Worm (Caenorhabditis elegans) whole organism, late embryonic: ENCODE measurements around the gene tmem-131.

ENCODE experiments used
- C08G9.2 ChIP-seq: sonication (generic microtip); optimal IDR thresholded peaks from 2 replicates; lab custom pipeline; 2016; ENCODE audit warnings: mild to moderate bottlenecking, missing genetic modification characterization, moderate library complexity, missing compliant biosample characterization
- C38D4.7 ChIP-seq: fragments of 200-800 bp; sonication (Bioruptor generic); optimal IDR thresholded peaks from 2 replicates; lab custom pipeline; 2018; ENCODE audit warnings: mild to moderate bottlenecking, missing genetic modification characterization, moderate library complexity, missing compliant biosample characterization
- F13H6.1 ChIP-seq: sonication (generic microtip); optimal IDR thresholded peaks from 2 replicates; lab custom pipeline; 2016; ENCODE audit warnings: missing genetic modification characterization, missing compliant biosample characterization
- K02D7.2 ChIP-seq: sonication (generic microtip); optimal IDR thresholded peaks from 2 replicates; lab custom pipeline; 2017; ENCODE audit warnings: mild to moderate bottlenecking, missing genetic modification characterization, missing compliant biosample characterization
- K09A11.1 ChIP-seq: sonication (generic microtip); optimal IDR thresholded peaks from 2 replicates; lab custom pipeline; 2017; ENCODE audit warnings: antibody characterized with exemption, mild to moderate bottlenecking, missing genetic modification characterization, missing compliant biosample characterization; ENCODE audit not compliant: insufficient read depth
- T23F11.4 ChIP-seq: fragments of 200-800 bp; sonication (Bioruptor generic); optimal IDR thresholded peaks from 2 replicates; lab custom pipeline; 2018; ENCODE audit warnings: mild to moderate bottlenecking, missing genetic modification characterization, missing compliant biosample characterization
- Y22D7AL.16 ChIP-seq: sonication (generic microtip); optimal IDR thresholded peaks from 2 replicates; lab custom pipeline; 2016; ENCODE audit warnings: missing genetic modification characterization, missing compliant biosample characterization
- ahr-1 ChIP-seq: sonication (generic microtip); optimal IDR thresholded peaks from 2 replicates; lab custom pipeline; 2016; ENCODE audit warnings: missing genetic modification characterization, missing compliant biosample characterization
- ama-1 ChIP-seq: fragments of 150-350 bp; optimal IDR thresholded peaks from 2 replicates; lab custom pipeline; 2014
- ceh-18 ChIP-seq: sonication (generic microtip); optimal IDR thresholded peaks from 2 replicates; lab custom pipeline; 2016; ENCODE audit warnings: missing genetic modification characterization, missing compliant biosample characterization
- ceh-30 ChIP-seq: fragments of 150-350 bp; optimal IDR thresholded peaks from 2 replicates; lab custom pipeline; 2014; ENCODE audit warnings: missing biosample characterization, missing genetic modification characterization
- ceh-31 ChIP-seq: sonication (generic microtip); optimal IDR thresholded peaks from 2 replicates; lab custom pipeline; 2016; ENCODE audit warnings: missing genetic modification characterization, missing compliant biosample characterization
- ceh-34 ChIP-seq: sonication (generic microtip); optimal IDR thresholded peaks from 2 replicates; lab custom pipeline; 2016; ENCODE audit warnings: mild to moderate bottlenecking, missing genetic modification characterization, missing compliant biosample characterization
- ceh-45 ChIP-seq: fragments of 200-800 bp; sonication (Bioruptor generic); IDR thresholded peaks from 2 replicates; pipeline ENCODE4 v1.3.6; 2022; ENCODE audit warnings: missing genetic modification reagents, missing genetic modification characterization, missing compliant biosample characterization
- ceh-48 ChIP-seq: sonication (generic microtip); optimal IDR thresholded peaks from 2 replicates; lab custom pipeline; 2016; ENCODE audit warnings: missing genetic modification characterization, inconsistent platforms, missing compliant biosample characterization
- ceh-6 ChIP-seq: fragments of 200-800 bp; sonication (Bioruptor generic); optimal IDR thresholded peaks from 2 replicates; lab custom pipeline; 2018; ENCODE audit warnings: mild to moderate bottlenecking, missing genetic modification characterization, missing compliant biosample characterization
- ceh-9 ChIP-seq: sonication (generic microtip); optimal IDR thresholded peaks from 2 replicates; lab custom pipeline; 2016; ENCODE audit warnings: mild to moderate bottlenecking, missing genetic modification characterization, inconsistent platforms, missing compliant biosample characterization
- che-1 ChIP-seq: sonication (generic microtip); optimal IDR thresholded peaks from 2 replicates; lab custom pipeline; 2016; ENCODE audit warnings: mild to moderate bottlenecking, missing genetic modification characterization, missing compliant biosample characterization
- ets-4 ChIP-seq: sonication (generic microtip); optimal IDR thresholded peaks from 2 replicates; lab custom pipeline; 2016; ENCODE audit warnings: missing genetic modification characterization, missing compliant biosample characterization
- eyg-1 ChIP-seq: sonication (generic microtip); optimal IDR thresholded peaks from 2 replicates; lab custom pipeline; 2016; ENCODE audit warnings: missing genotype, missing genetic modification characterization, missing compliant biosample characterization
- fax-1 ChIP-seq: sonication (generic microtip); optimal IDR thresholded peaks from 2 replicates; lab custom pipeline; 2016; ENCODE audit warnings: missing genotype, missing genetic modification characterization, missing compliant biosample characterization
- fkh-10 ChIP-seq: fragments of 150-350 bp; optimal IDR thresholded peaks from 2 replicates; lab custom pipeline; 2014; ENCODE audit warnings: missing biosample characterization, missing genetic modification reagents, missing genetic modification characterization
- gmeb-2 ChIP-seq: sonication (generic microtip); optimal IDR thresholded peaks from 2 replicates; lab custom pipeline; 2016; ENCODE audit warnings: missing genetic modification characterization, inconsistent platforms, missing compliant biosample characterization
- hlh-13 ChIP-seq: fragments of 200-800 bp; sonication (Bioruptor generic); optimal IDR thresholded peaks from 2 replicates; lab custom pipeline; 2018; ENCODE audit warnings: mild to moderate bottlenecking, missing genetic modification characterization, missing compliant biosample characterization
- hlh-15 ChIP-seq: sonication (generic microtip); optimal IDR thresholded peaks from 2 replicates; lab custom pipeline; 2016; ENCODE audit warnings: missing genetic modification characterization, missing compliant biosample characterization
- hlh-30 ChIP-seq: sonication (generic microtip); optimal IDR thresholded peaks from 2 replicates; lab custom pipeline; 2017; ENCODE audit warnings: antibody characterized with exemption, missing genetic modification characterization, missing compliant biosample characterization; ENCODE audit not compliant: insufficient read depth
- hlh-6 ChIP-seq: sonication (generic microtip); optimal IDR thresholded peaks from 2 replicates; lab custom pipeline; 2016; ENCODE audit warnings: missing genotype, missing genetic modification characterization, missing compliant biosample characterization
- hlh-8 ChIP-seq: sonication (generic microtip); optimal IDR thresholded peaks from 2 replicates; lab custom pipeline; 2016; ENCODE audit warnings: missing genotype, missing genetic modification characterization, missing compliant biosample characterization
- lin-11 ChIP-seq: fragments of 200-800 bp; sonication (Bioruptor generic); optimal IDR thresholded peaks from 2 replicates; lab custom pipeline; 2018; ENCODE audit warnings: mild to moderate bottlenecking, missing genetic modification characterization, missing compliant biosample characterization
- madf-2 ChIP-seq: sonication (generic microtip); optimal IDR thresholded peaks from 2 replicates; lab custom pipeline; 2017; ENCODE audit warnings: missing genetic modification characterization, missing compliant biosample characterization
- nfya-1 ChIP-seq: sonication (generic microtip); optimal IDR thresholded peaks from 2 replicates; lab custom pipeline; 2017; ENCODE audit warnings: missing genetic modification characterization, mild to moderate bottlenecking, missing compliant biosample characterization, antibody characterized with exemption, moderate library complexity
- nhr-232 ChIP-seq: sonication (generic microtip); optimal IDR thresholded peaks from 2 replicates; lab custom pipeline; 2016; ENCODE audit warnings: missing genetic modification characterization, missing compliant biosample characterization
- npax-4 ChIP-seq: sonication (generic microtip); optimal IDR thresholded peaks from 2 replicates; lab custom pipeline; 2016; ENCODE audit warnings: missing genetic modification characterization, missing compliant biosample characterization
- pag-3 ChIP-seq: sonication (generic microtip); optimal IDR thresholded peaks from 2 replicates; lab custom pipeline; 2016; ENCODE audit warnings: missing compliant biosample characterization, missing genetic modification characterization, borderline replicate concordance
- pat-9 ChIP-seq: fragments of 200-800 bp; sonication (Bioruptor generic); optimal IDR thresholded peaks from 2 replicates; lab custom pipeline; 2018; ENCODE audit warnings: mild to moderate bottlenecking, missing genetic modification characterization, moderate library complexity, missing compliant biosample characterization
- pax-1 ChIP-seq: fragments of 150-350 bp; optimal IDR thresholded peaks from 2 replicates; lab custom pipeline; 2014; ENCODE audit warnings: missing biosample characterization, missing genetic modification characterization
- pha-4 ChIP-seq: fragments of 150-350 bp; optimal IDR thresholded peaks from 2 replicates; lab custom pipeline; 2018; ENCODE audit warnings: missing biosample characterization, missing genetic modification reagents, missing genetic modification characterization
- pqm-1 ChIP-seq: sonication (generic microtip); optimal IDR thresholded peaks from 2 replicates; lab custom pipeline; 2016; ENCODE audit warnings: missing genetic modification characterization, missing compliant biosample characterization
- pros-1 ChIP-seq: fragments of 150-350 bp; optimal IDR thresholded peaks from 2 replicates; lab custom pipeline; 2014; ENCODE audit warnings: missing biosample characterization, missing genetic modification reagents, missing genetic modification characterization
- ref-2 ChIP-seq: sonication (generic microtip); optimal IDR thresholded peaks from 2 replicates; lab custom pipeline; 2016; ENCODE audit warnings: missing genetic modification characterization, missing compliant biosample characterization
- sdc-2 ChIP-seq: sonication (generic microtip); optimal IDR thresholded peaks from 2 replicates; lab custom pipeline; 2016; ENCODE audit warnings: missing genotype, missing genetic modification characterization, missing compliant biosample characterization
- sox-4 ChIP-seq: sonication (generic microtip); optimal IDR thresholded peaks from 2 replicates; lab custom pipeline; 2017; ENCODE audit warnings: mild to moderate bottlenecking, missing genetic modification characterization, inconsistent platforms, missing compliant biosample characterization
- syd-9 ChIP-seq: sonication (generic microtip); optimal IDR thresholded peaks from 2 replicates; lab custom pipeline; 2016; ENCODE audit warnings: mild to moderate bottlenecking, missing genetic modification characterization, moderate library complexity, missing compliant biosample characterization
- tbx-7 ChIP-seq: sonication (generic microtip); optimal IDR thresholded peaks from 2 replicates; lab custom pipeline; 2016; ENCODE audit warnings: missing genotype, missing genetic modification characterization, missing compliant biosample characterization
- ttx-3 ChIP-seq: sonication (generic microtip); optimal IDR thresholded peaks from 2 replicates; lab custom pipeline; 2016; ENCODE audit warnings: missing genetic modification reagents, missing genetic modification characterization, missing compliant biosample characterization
- unc-3 ChIP-seq, 2 experiments: fragments of 200-800 bp in 1 of 2; sonication (Bioruptor generic) in 1 of 2; sonication (generic microtip) in 1 of 2; conservative IDR thresholded peaks in 1 of 2; optimal IDR thresholded peaks in 1 of 2; 2 replicates each; pipeline versions ENCODE4 v1.3.6 to Lab custom; 2016 to 2022; ENCODE audit warnings: missing compliant biosample characterization in 2 of 2, missing genetic modification characterization in 2 of 2, missing genetic modification reagents in 1 of 2
- unc-42 ChIP-seq: sonication (generic microtip); optimal IDR thresholded peaks from 2 replicates; lab custom pipeline; 2016; ENCODE audit warnings: missing genotype, missing genetic modification characterization, missing compliant biosample characterization
- unc-55 ChIP-seq: sonication (generic microtip); optimal IDR thresholded peaks from 2 replicates; lab custom pipeline; 2017; ENCODE audit warnings: missing biosample characterization, missing genetic modification reagents, missing genetic modification characterization
- unc-86 ChIP-seq: sonication (generic microtip); optimal IDR thresholded peaks from 2 replicates; lab custom pipeline; 2016; ENCODE audit warnings: missing genetic modification characterization, missing compliant biosample characterization
- zip-5 ChIP-seq: sonication (generic microtip); optimal IDR thresholded peaks from 2 replicates; lab custom pipeline; 2016; ENCODE audit warnings: missing genetic modification characterization, missing compliant biosample characterization

tmem-131 gene

DNA sequence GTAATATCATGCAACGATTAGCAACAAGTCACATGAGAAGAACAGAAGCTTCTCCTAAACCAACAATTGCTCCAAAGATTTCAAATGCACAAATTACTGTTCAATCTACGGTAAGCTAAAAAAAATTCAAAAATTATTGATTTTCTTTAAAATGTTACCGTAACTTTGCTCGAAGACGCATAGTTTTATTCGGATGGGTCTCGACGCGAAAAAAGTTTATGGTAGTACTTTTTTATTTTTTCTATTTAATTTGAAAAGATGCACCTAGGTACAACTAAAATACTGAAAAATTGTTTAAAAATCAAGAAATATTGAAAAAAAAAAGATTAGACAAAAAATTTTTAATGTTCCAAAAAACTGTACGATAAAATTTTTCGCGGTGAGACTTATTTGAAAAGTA, 10.3 kb downstream of the tmem-131 start:
- TF ChIP-seq syd-9 (no peak), ceh-48 (tag; lab: Kevin White, UChicago) (no peak), ceh-6 (GFP tag; lab: Kevin White, UChicago) (no peak), pros-1 (tag; lab: Kevin White, UChicago) (no peak), hlh-15 (tag; lab: Kevin White, UChicago) (no peak), unc-42 (tag; lab: Kevin White, UChicago) (no peak), unc-86 (tag; lab: Kevin White, UChicago) (no peak), K02D7.2 (no peak), che-1 (no peak), eyg-1 (tag; lab: Kevin White, UChicago) (no peak), unc-55 (GFP tag; lab: Kevin White, UChicago) (no peak), ttx-3 (no peak), F13H6.1 (tag; lab: Kevin White, UChicago) (no peak), gmeb-2 (tag; lab: Kevin White, UChicago) (no peak), sox-4 (tag; lab: Kevin White, UChicago) (no peak), ceh-9 (tag; lab: Kevin White, UChicago) (no peak), pha-4 (no peak)

DNA sequence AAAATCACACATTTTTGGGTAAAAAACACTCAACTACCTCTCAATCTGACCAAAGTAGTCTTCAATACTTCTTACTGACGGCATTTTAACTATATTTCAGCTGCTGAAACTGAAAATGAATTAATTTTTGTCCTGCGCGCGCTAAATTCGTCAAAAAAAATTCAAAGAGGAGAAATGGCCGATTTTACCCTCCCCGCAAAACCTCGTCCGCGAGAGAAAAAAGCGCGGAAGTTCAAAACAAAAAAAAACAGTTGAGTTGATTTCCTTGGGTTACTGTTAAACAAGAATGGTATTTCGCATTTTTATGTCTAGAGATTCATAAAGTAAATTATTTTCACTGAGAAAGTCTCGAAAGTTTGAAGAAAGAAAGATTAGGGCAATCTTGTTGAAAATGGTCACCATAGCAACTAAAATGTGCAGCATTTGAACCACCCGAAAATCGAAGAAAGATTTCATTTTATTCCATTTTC, 11.1 kb downstream of the tmem-131 start, which contains the start of the genes C27F2.10 and wdr-60:
C27F2.10 (minus strand) TSS at position 109 of the 470 bp plus-strand sequence.
wdr-60 (plus strand) TSS at position 420 of the 470 bp plus-strand sequence.
- TF ChIP-seq K02D7.2 (no peak), C38D4.7 (no peak), pag-3 (no peak), ceh-48 (tag; lab: Kevin White, UChicago) (no peak), unc-86 (tag; lab: Kevin White, UChicago) (no peak), fkh-10 (GFP tag; lab: Kevin White, UChicago) (no peak), unc-55 (GFP tag; lab: Kevin White, UChicago) (no peak), sdc-2 (tag; lab: Kevin White, UChicago) (no peak), Y22D7AL.16 (no peak), ama-1 (no peak), hlh-8 (tag; lab: Kevin White, UChicago) (no peak), ets-4 (peak; percentile 94), pqm-1 (no peak), nhr-232 (tag; lab: Kevin White, UChicago) (no peak), ahr-1 (tag; lab: Kevin White, UChicago) (no peak), madf-2 (tag; lab: Kevin White, UChicago) (no peak), K09A11.1 (tag; lab: Kevin White, UChicago) (no peak), hlh-13 (GFP tag; lab: Kevin White, UChicago) (no peak), pat-9 (tag; lab: Kevin White, UChicago) (no peak), ceh-18 (tag; lab: Kevin White, UChicago) (no peak), ceh-31 (tag; lab: Kevin White, UChicago) (peak; percentile 68), ceh-45 (GFP tag; lab: Robert Waterston, UW) (no peak), ceh-9 (tag; lab: Kevin White, UChicago) (no peak), eyg-1 (tag; lab: Kevin White, UChicago) (no peak), hlh-30 (tag; lab: Kevin White, UChicago) (no peak), zip-5 (tag; lab: Kevin White, UChicago) (no peak), T23F11.4 (no peak), hlh-6 (tag; lab: Kevin White, UChicago) (no peak), lin-11 (no peak), pax-1 (no peak), ref-2 (tag; lab: Kevin White, UChicago) (peak; percentile 18), nfya-1 (tag; lab: Kevin White, UChicago) (no peak), pros-1 (tag; lab: Kevin White, UChicago) (no peak), unc-3 (GFP tag; conservative IDR thresholded peaks at IDR 0.05; lab: Robert Waterston, UW) (no peak), unc-3 (tag; optimal IDR thresholded peaks at IDR 0.05; lab: Kevin White, UChicago) (no peak), tbx-7 (tag; lab: Kevin White, UChicago) (peak; percentile 63), ceh-34 (no peak), che-1 (no peak), npax-4 (no peak), fax-1 (tag; lab: Kevin White, UChicago) (no peak), C08G9.2 (peak; percentile 83), pha-4 (no peak), ceh-30 (tag; lab: Kevin White, UChicago) (no peak)
